Worm (Caenorhabditis elegans) whole organism, L2 larva: ENCODE data around the gene T05B4.13.

Experiments
- R02D3.7 ChIP-seq: fragments of 150-350 bp; optimal IDR thresholded peaks from 2 replicates; lab custom pipeline; 2014; ENCODE audit warnings: missing biosample characterization, missing genetic modification characterization
- lin-13 ChIP-seq: fragments of 150-350 bp; optimal IDR thresholded peaks from 2 replicates; lab custom pipeline; 2014; ENCODE audit warnings: missing biosample characterization, missing genetic modification reagents, missing genetic modification characterization
- nhr-12 ChIP-seq: fragments of 150-350 bp; optimal IDR thresholded peaks from 2 replicates; lab custom pipeline; 2014; ENCODE audit warnings: missing biosample characterization, missing genetic modification characterization
- nhr-129 ChIP-seq: fragments of 150-350 bp; optimal IDR thresholded peaks from 2 replicates; lab custom pipeline; 2014; ENCODE audit warnings: missing biosample characterization, missing genetic modification characterization
- snpc-4 ChIP-seq: fragments of 150-350 bp; optimal IDR thresholded peaks from 2 replicates; lab custom pipeline; 2014; ENCODE audit warnings: missing biosample characterization, missing genetic modification characterization
- unc-39 ChIP-seq: fragments of 150-350 bp; optimal IDR thresholded peaks from 2 replicates; lab custom pipeline; 2014; ENCODE audit warnings: missing biosample characterization, missing genetic modification characterization

DNA sequence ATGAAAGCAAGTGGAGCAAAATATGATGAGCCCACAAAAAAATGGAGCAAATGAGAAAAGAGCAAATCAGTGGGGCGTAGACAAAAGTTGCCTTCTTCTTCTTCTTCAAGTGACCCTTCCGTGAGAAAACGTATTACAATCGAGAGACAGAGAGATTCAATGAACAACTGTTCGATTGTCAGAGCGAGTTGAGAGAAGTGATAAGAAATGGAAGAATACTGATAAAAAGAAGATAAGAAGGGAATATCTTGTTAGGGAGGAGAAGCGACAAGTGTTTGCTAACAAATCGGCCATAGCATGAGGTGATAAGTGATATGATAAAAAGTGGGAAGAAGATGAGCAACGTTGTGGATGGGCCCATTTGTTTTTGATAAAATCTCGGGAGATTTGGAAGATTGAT is 30.0 kb upstream of the T05B4.13 start:
- TF ChIP-seq lin-13: no peak
- TF ChIP-seq unc-39: no peak
- TF ChIP-seq nhr-129: peak; percentile 66
- TF ChIP-seq R02D3.7 (tag; lab: Kevin White, UChicago): no peak
- no peak for TF ChIP-seq snpc-4 (tag; lab: Kevin White, UChicago)
- TF ChIP-seq nhr-12 (tag; lab: Kevin White, UChicago): no peak
